Worm (Caenorhabditis elegans) whole organism, L3 larva: ENCODE measurements around the gene ifas-3.
A peak's percentile ranks its signal among the peaks of the same experiment; 100 is the strongest.

ENCODE experiments used
- R02D3.7 ChIP-seq: fragments of 150-350 bp; optimal IDR thresholded peaks from 2 replicates; lab custom pipeline; 2014; ENCODE audit warnings: missing biosample characterization, missing genetic modification characterization
- ZK546.5 ChIP-seq: sonication (generic microtip); optimal IDR thresholded peaks from 2 replicates; lab custom pipeline; 2017; ENCODE audit warnings: missing biosample characterization, missing genetic modification characterization
- aly-2 ChIP-seq: fragments of 150-350 bp; optimal IDR thresholded peaks from 2 replicates; lab custom pipeline; 2014; ENCODE audit warnings: missing biosample characterization, missing genetic modification characterization
- ama-1 ChIP-seq: fragments of 150-350 bp; optimal IDR thresholded peaks from 2 replicates; lab custom pipeline; 2018
- ceh-16 ChIP-seq: sonication (generic microtip); optimal IDR thresholded peaks from 2 replicates; lab custom pipeline; 2017; ENCODE audit warnings: missing biosample characterization, missing genetic modification characterization
- ceh-28 ChIP-seq: fragments of 150-350 bp; optimal IDR thresholded peaks from 2 replicates; lab custom pipeline; 2014; ENCODE audit warnings: missing biosample characterization, missing genetic modification reagents, missing genetic modification characterization
- ceh-82 ChIP-seq: fragments of 150-350 bp; optimal IDR thresholded peaks from 2 replicates; lab custom pipeline; 2014; ENCODE audit warnings: missing biosample characterization, missing genetic modification characterization
- ceh-9 ChIP-seq: sonication (generic microtip); optimal IDR thresholded peaks from 2 replicates; lab custom pipeline; 2018; ENCODE audit warnings: missing biosample characterization, missing genetic modification characterization
- daf-12 ChIP-seq: fragments of 150-350 bp; optimal IDR thresholded peaks from 2 replicates; lab custom pipeline; 2014; ENCODE audit warnings: missing biosample characterization, missing genetic modification reagents, missing genetic modification characterization
- egl-27 ChIP-seq: sonication (generic microtip); optimal IDR thresholded peaks from 4 replicates; lab custom pipeline; 2017; ENCODE audit warnings: missing biosample characterization, missing genetic modification reagents, missing genetic modification characterization
- egl-5 ChIP-seq: fragments of 150-350 bp; optimal IDR thresholded peaks from 2 replicates; lab custom pipeline; 2017; ENCODE audit warnings: missing biosample characterization, missing genetic modification reagents, missing genetic modification characterization, inconsistent platforms
- elt-1 ChIP-seq: fragments of 150-350 bp; optimal IDR thresholded peaks from 2 replicates; lab custom pipeline; 2014; ENCODE audit warnings: missing biosample characterization, missing genetic modification characterization
- elt-2 ChIP-seq: sonication (generic microtip); optimal IDR thresholded peaks from 2 replicates; lab custom pipeline; 2016; ENCODE audit warnings: missing genetic modification reagents, mild to moderate bottlenecking, missing genetic modification characterization, missing compliant biosample characterization
- elt-3 ChIP-seq, 3 experiments: fragments of 150-350 bp in 1 of 3; sonication (generic microtip) in 2 of 3; optimal IDR thresholded peaks; 2 replicates in 2 of 3; 4 replicates in 1 of 3; lab custom pipeline; 2014 to 2017; ENCODE audit warnings: missing biosample characterization in 3 of 3, missing genetic modification characterization in 3 of 3
- eor-1 ChIP-seq, 2 experiments: fragments of 150-350 bp; optimal IDR thresholded peaks; 2 replicates each; lab custom pipeline; 2014 to 2018; ENCODE audit warnings: missing biosample characterization in 2 of 2, missing genetic modification characterization in 2 of 2
- fkh-10 ChIP-seq: sonication (generic microtip); optimal IDR thresholded peaks from 2 replicates; lab custom pipeline; 2017; ENCODE audit warnings: missing biosample characterization, missing genetic modification reagents, missing genetic modification characterization
- fkh-2 ChIP-seq: fragments of 150-350 bp; optimal IDR thresholded peaks from 2 replicates; lab custom pipeline; 2014; ENCODE audit warnings: missing biosample characterization, missing genetic modification reagents, missing genetic modification characterization
- fos-1 ChIP-seq: fragments of 150-350 bp; optimal IDR thresholded peaks from 2 replicates; lab custom pipeline; 2014; ENCODE audit warnings: missing biosample characterization, missing genetic modification characterization
- hmg-11 ChIP-seq: sonication (generic microtip); optimal IDR thresholded peaks from 2 replicates; lab custom pipeline; 2016; ENCODE audit warnings: missing genetic modification characterization, missing compliant biosample characterization
- jun-1 ChIP-seq: fragments of 150-350 bp; optimal IDR thresholded peaks from 2 replicates; lab custom pipeline; 2014; ENCODE audit warnings: missing biosample characterization, missing genetic modification reagents, missing genetic modification characterization
- lin-15B ChIP-seq: fragments of 150-350 bp; optimal IDR thresholded peaks from 2 replicates; lab custom pipeline; 2014; ENCODE audit warnings: missing biosample characterization, missing genetic modification characterization
- lin-39 ChIP-seq: fragments of 150-350 bp; optimal IDR thresholded peaks from 2 replicates; lab custom pipeline; 2018; ENCODE audit warnings: missing biosample characterization, missing genetic modification reagents, missing genetic modification characterization
- lsy-12 ChIP-seq: sonication (generic microtip); optimal IDR thresholded peaks from 2 replicates; lab custom pipeline; 2016; ENCODE audit warnings: mild to moderate bottlenecking, missing genetic modification characterization, missing compliant biosample characterization
- mdl-1 ChIP-seq: fragments of 150-350 bp; optimal IDR thresholded peaks from 2 replicates; lab custom pipeline; 2014; ENCODE audit warnings: missing biosample characterization, missing genetic modification characterization
- mml-1 ChIP-seq: fragments of 150-350 bp; sonication (generic microtip); optimal IDR thresholded peaks from 3 replicates; lab custom pipeline; 2014; ENCODE audit warnings: missing biosample characterization, missing genetic modification characterization
- nfya-1 ChIP-seq: sonication (generic microtip); optimal IDR thresholded peaks from 2 replicates; lab custom pipeline; 2017; ENCODE audit warnings: missing genetic modification characterization, mild to moderate bottlenecking, missing compliant biosample characterization, antibody characterized with exemption, moderate library complexity; ENCODE audit not compliant: insufficient read depth
- nhr-11 ChIP-seq: fragments of 150-350 bp; optimal IDR thresholded peaks from 2 replicates; lab custom pipeline; 2014; ENCODE audit warnings: missing biosample characterization, missing genetic modification characterization
- nhr-12 ChIP-seq: fragments of 150-350 bp; optimal IDR thresholded peaks from 2 replicates; lab custom pipeline; 2014; ENCODE audit warnings: missing biosample characterization, missing genetic modification characterization
- nhr-23 ChIP-seq: fragments of 150-350 bp; optimal IDR thresholded peaks from 2 replicates; lab custom pipeline; 2014; ENCODE audit warnings: missing biosample characterization, missing genetic modification reagents, missing genetic modification characterization
- nhr-237 ChIP-seq: fragments of 150-350 bp; optimal IDR thresholded peaks from 2 replicates; lab custom pipeline; 2014; ENCODE audit warnings: missing biosample characterization, missing genetic modification characterization
- nhr-25 ChIP-seq: sonication (generic microtip); optimal IDR thresholded peaks from 2 replicates; lab custom pipeline; 2017; ENCODE audit warnings: missing biosample characterization, missing genetic modification characterization
- nhr-28 ChIP-seq: fragments of 150-350 bp; optimal IDR thresholded peaks from 2 replicates; lab custom pipeline; 2014; ENCODE audit warnings: missing biosample characterization, missing genetic modification characterization
- nhr-43 ChIP-seq: sonication (generic microtip); optimal IDR thresholded peaks from 2 replicates; lab custom pipeline; 2016; ENCODE audit warnings: mild to moderate bottlenecking, missing genetic modification characterization, missing compliant biosample characterization; ENCODE audit not compliant: poor library complexity, severe bottlenecking
- nhr-67 ChIP-seq: fragments of 150-350 bp; optimal IDR thresholded peaks from 2 replicates; lab custom pipeline; 2014; ENCODE audit warnings: missing biosample characterization, missing genetic modification characterization
- nhr-76 ChIP-seq: fragments of 150-350 bp; sonication (generic microtip); optimal IDR thresholded peaks from 5 replicates; lab custom pipeline; 2014; ENCODE audit warnings: missing biosample characterization, missing genetic modification characterization
- nhr-77 ChIP-seq: fragments of 150-350 bp; optimal IDR thresholded peaks from 2 replicates; lab custom pipeline; 2014; ENCODE audit warnings: missing biosample characterization, missing genetic modification characterization
- pha-4 ChIP-seq: fragments of 150-350 bp; optimal IDR thresholded peaks from 2 replicates; lab custom pipeline; 2014; ENCODE audit warnings: missing biosample characterization, missing genetic modification reagents, missing genetic modification characterization
- pqm-1 ChIP-seq: fragments of 150-350 bp; optimal IDR thresholded peaks from 2 replicates; lab custom pipeline; 2017; ENCODE audit warnings: missing biosample characterization, missing genetic modification characterization, inconsistent platforms
- sea-2 ChIP-seq: fragments of 150-350 bp; sonication (generic microtip); optimal IDR thresholded peaks from 4 replicates; lab custom pipeline; 2014; ENCODE audit warnings: missing biosample characterization, missing genetic modification reagents, missing genetic modification characterization
- skn-1 ChIP-seq: fragments of 150-350 bp; optimal IDR thresholded peaks from 2 replicates; lab custom pipeline; 2014; ENCODE audit warnings: missing biosample characterization, missing genetic modification characterization
- snpc-4 ChIP-seq: fragments of 150-350 bp; optimal IDR thresholded peaks from 2 replicates; lab custom pipeline; 2014; ENCODE audit warnings: missing biosample characterization, missing genetic modification characterization
- tbx-2 ChIP-seq: sonication (generic microtip); optimal IDR thresholded peaks from 2 replicates; lab custom pipeline; 2016; ENCODE audit warnings: mild to moderate bottlenecking, missing genetic modification characterization, missing compliant biosample characterization
- unc-39 ChIP-seq: sonication (generic microtip); optimal IDR thresholded peaks from 4 replicates; lab custom pipeline; 2017; ENCODE audit warnings: missing biosample characterization, missing genetic modification characterization
- unc-62 ChIP-seq: fragments of 150-350 bp; sonication (generic microtip); optimal IDR thresholded peaks from 4 replicates; lab custom pipeline; 2014; ENCODE audit warnings: missing biosample characterization, missing genetic modification reagents, missing genetic modification characterization
- zag-1 ChIP-seq: fragments of 150-350 bp; optimal IDR thresholded peaks from 2 replicates; lab custom pipeline; 2014; ENCODE audit warnings: missing biosample characterization, missing genetic modification characterization
- ztf-11 ChIP-seq: fragments of 150-350 bp; optimal IDR thresholded peaks from 2 replicates; lab custom pipeline; 2014; ENCODE audit warnings: missing biosample characterization, missing genetic modification characterization
- ztf-4 ChIP-seq: fragments of 150-350 bp; optimal IDR thresholded peaks from 2 replicates; lab custom pipeline; 2014; ENCODE audit warnings: missing biosample characterization, missing genetic modification characterization

ifas-3 gene

ce11 chrIV:15983920-15984631 lies 33.4 kb upstream of the ifas-3 start, which contains the start of gene Y105C5B.19:
Y105C5B.19 (minus strand) TSS chrIV:15983970.
- TF ChIP-seq ama-1 (lab: Kevin White, UChicago) (no peak), hmg-11 (tag; lab: Kevin White, UChicago) (peak; percentile 86), ceh-16 (tag; lab: Kevin White, UChicago) (no peak), jun-1 (tag; lab: Kevin White, UChicago) (no peak), unc-62 (no peak), nhr-67 (tag; lab: Kevin White, UChicago) (no peak), nhr-76 (tag; lab: Kevin White, UChicago) (no peak), ceh-82 (tag; lab: Kevin White, UChicago) (no peak), mdl-1 (no peak), fos-1 (tag; lab: Kevin White, UChicago) (no peak), skn-1 (tag; lab: Kevin White, UChicago) (no peak), unc-39 (tag; lab: Kevin White, UChicago) (no peak), nhr-28 (tag; lab: Kevin White, UChicago) (no peak), nfya-1 (tag; lab: Kevin White, UChicago) (peak; percentile 62), daf-12 (no peak), snpc-4 (tag; lab: Kevin White, UChicago) (peak; percentile 35), ceh-9 (no peak), fkh-2 (tag; lab: Kevin White, UChicago) (no peak), eor-1 (tag; optimal IDR thresholded peaks at IDR 0.05; lab: Kevin White, UChicago) (no peak), nhr-25 (tag; lab: Kevin White, UChicago) (no peak), fkh-10 (GFP tag; lab: Kevin White, UChicago) (no peak), nhr-12 (tag; lab: Kevin White, UChicago) (no peak), ZK546.5 (tag; lab: Kevin White, UChicago) (no peak), egl-27 (tag; lab: Kevin White, UChicago) (no peak), mml-1 (no peak), nhr-77 (no peak), elt-3 (tag; optimal IDR thresholded peaks at IDR 0.05; lab: Kevin White, UChicago) (no peak), nhr-11 (no peak), lin-15B (peak; percentile 1), aly-2 (tag; lab: Kevin White, UChicago) (no peak), pqm-1 (peak; percentile 15), elt-1 (tag; lab: Kevin White, UChicago) (no peak), elt-2 (tag; lab: Kevin White, UChicago) (peak; percentile 46), egl-5 (tag; lab: Kevin White, UChicago) (no peak), nhr-23 (no peak), R02D3.7 (tag; lab: Kevin White, UChicago) (no peak), ceh-28 (tag; lab: Kevin White, UChicago) (peak; percentile 52), zag-1 (no peak), lin-39 (tag; lab: Kevin White, UChicago) (peak; percentile 46), tbx-2 (no peak), pha-4 (peak; percentile 74), sea-2 (GFP tag; lab: Kevin White, UChicago) (no peak), nhr-237 (no peak), ztf-11 (tag; lab: Kevin White, UChicago) (no peak), nhr-43 (tag; lab: Kevin White, UChicago) (no peak), ztf-4 (tag; lab: Kevin White, UChicago) (no peak), lsy-12 (no peak)
